Fruit fly (Drosophila melanogaster) whole organism, pupa: ENCODE data around the gene CG15130.

Experiments used
- CG10348 ChIP-seq: fragments of 200-800 bp; sonication (Bioruptor generic); IDR thresholded peaks from 2 replicates; pipeline ENCODE4 v1.3.6; 2022; ENCODE audit warnings: missing biosample characterization, missing genetic modification characterization
- CG12605 ChIP-seq: fragments of 200-800 bp; sonication (Bioruptor generic); IDR thresholded peaks from 2 replicates; pipeline ENCODE4 v1.3.6; 2022; ENCODE audit warnings: missing biosample characterization, missing genetic modification characterization
- CG13204 ChIP-seq: fragments of 200-800 bp; sonication (Bioruptor generic); optimal IDR thresholded peaks from 2 replicates; lab custom pipeline; 2018; ENCODE audit warnings: missing biosample characterization, mild to moderate bottlenecking, missing genetic modification characterization, moderate library complexity
- CG14655 ChIP-seq: fragments of 200-800 bp; sonication (Bioruptor generic); optimal IDR thresholded peaks from 3 replicates; lab custom pipeline; 2017; ENCODE audit warnings: mild to moderate bottlenecking, missing biosample characterization, missing genetic modification reagents, missing genetic modification characterization
- CG15710 ChIP-seq: fragments of 200-800 bp; sonication (Bioruptor generic); optimal IDR thresholded peaks from 2 replicates; lab custom pipeline; 2018; ENCODE audit warnings: missing biosample characterization, mild to moderate bottlenecking, missing genetic modification characterization, moderate library complexity
- CG17806 ChIP-seq: fragments of 200-800 bp; sonication (Bioruptor generic); optimal IDR thresholded peaks from 2 replicates; lab custom pipeline; 2018; ENCODE audit warnings: missing biosample characterization, mild to moderate bottlenecking, missing genetic modification characterization, moderate library complexity
- CG32121 ChIP-seq: fragments of 200-800 bp; sonication (Bioruptor generic); IDR thresholded peaks from 2 replicates; pipeline ENCODE4 v1.3.6; 2022; ENCODE audit warnings: missing biosample characterization, missing genetic modification characterization
- CG34367 ChIP-seq: fragments of 200-800 bp; sonication (Bioruptor generic); optimal IDR thresholded peaks from 2 replicates; lab custom pipeline; 2018; ENCODE audit warnings: missing biosample characterization, mild to moderate bottlenecking, missing genetic modification characterization
- CG4496 ChIP-seq: fragments of 200-800 bp; sonication (Bioruptor generic); IDR thresholded peaks from 3 replicates; pipeline ENCODE4 v1.3.6; 2022; ENCODE audit warnings: missing biosample characterization, missing genetic modification characterization
- CG8159 ChIP-seq: fragments of 200-800 bp; sonication (Bioruptor generic); optimal IDR thresholded peaks from 3 replicates; lab custom pipeline; 2018; ENCODE audit warnings: missing biosample characterization, mild to moderate bottlenecking, missing genetic modification characterization, moderate library complexity
- CG8301 ChIP-seq: fragments of 200-800 bp; sonication (Bioruptor generic); optimal IDR thresholded peaks from 2 replicates; lab custom pipeline; 2018; ENCODE audit warnings: missing biosample characterization, mild to moderate bottlenecking, missing genetic modification characterization
- CG9948 ChIP-seq: fragments of 200-800 bp; sonication (Bioruptor generic); optimal IDR thresholded peaks from 2 replicates; lab custom pipeline; 2018; ENCODE audit warnings: missing biosample characterization, mild to moderate bottlenecking, missing genetic modification characterization, moderate library complexity
- D1 ChIP-seq: fragments of 200-800 bp; sonication (Bioruptor generic); optimal IDR thresholded peaks from 2 replicates; lab custom pipeline; 2018; ENCODE audit warnings: missing biosample characterization, mild to moderate bottlenecking, missing genetic modification characterization, moderate library complexity
- EcR ChIP-seq: fragments of 200-800 bp; sonication (Bioruptor generic); optimal IDR thresholded peaks from 3 replicates; lab custom pipeline; 2019; ENCODE audit warnings: missing biosample characterization, missing genetic modification characterization, mild to moderate bottlenecking, moderate library complexity, missing genetic modification reagents
- Ets98B ChIP-seq: fragments of 200-800 bp; sonication (Bioruptor generic); IDR thresholded peaks from 2 replicates; pipeline ENCODE4 v1.3.6; 2022; ENCODE audit warnings: missing biosample characterization, missing genetic modification characterization
- Pif1A ChIP-seq: fragments of 200-800 bp; sonication (Bioruptor generic); optimal IDR thresholded peaks from 3 replicates; lab custom pipeline; 2016; ENCODE audit warnings: missing biosample characterization, missing genetic modification characterization
- Pif1B ChIP-seq: fragments of 200-800 bp; sonication (Bioruptor generic); optimal IDR thresholded peaks from 3 replicates; lab custom pipeline; 2016; ENCODE audit warnings: missing biosample characterization, missing genetic modification characterization
- Snoo ChIP-seq: fragments of 200-800 bp; sonication (Bioruptor generic); optimal IDR thresholded peaks from 3 replicates; lab custom pipeline; 2017; ENCODE audit warnings: missing biosample characterization, mild to moderate bottlenecking, missing genetic modification characterization, inconsistent platforms
- fd96Ca ChIP-seq: fragments of 200-800 bp; sonication (Bioruptor generic); IDR thresholded peaks from 3 replicates; pipeline ENCODE4 v1.3.6; 2022; ENCODE audit warnings: missing biosample characterization, missing genetic modification characterization
- gl ChIP-seq: fragments of 200-800 bp; sonication (Bioruptor generic); optimal IDR thresholded peaks from 2 replicates; lab custom pipeline; 2018; ENCODE audit warnings: missing biosample characterization, mild to moderate bottlenecking, missing genetic modification characterization
- rn ChIP-seq: fragments of 200-800 bp; sonication (Bioruptor generic); IDR thresholded peaks from 2 replicates; pipeline ENCODE4 v1.3.6; 2022; ENCODE audit warnings: missing biosample characterization, missing genetic modification characterization

CG15130 gene

dm6 chr2L:20438474-20438873, 14.0 kb upstream of the CG15130 start:
- TF ChIP-seq gl (no peak), CG4496 (no peak), CG10348 (GFP tag; lab: Robert Waterston, UW) (no peak), CG34367 (tag; lab: Kevin White, UChicago) (no peak), CG9948 (tag; lab: Kevin White, UChicago) (no peak), CG12605 (GFP tag; lab: Robert Waterston, UW) (no peak)
- TF ChIP-seq, all 21 proteins: peak for 0

- no peak for TF ChIP-seq CG12605 (GFP tag; lab: Robert Waterston, UW)
- no peak for TF ChIP-seq Snoo (tag; lab: Kevin White, UChicago)
- no peak for TF ChIP-seq CG14655 (GFP tag; lab: Kevin White, UChicago)
- no peak for TF ChIP-seq CG13204 (GFP tag; lab: Kevin White, UChicago)
- TF ChIP-seq, all 21 proteins: peak for 0
Observed at dm6 chr2L:20437873-20438272, 13.4 kb upstream of the CG15130 start.

- TF ChIP-seq CG14655 (GFP tag; lab: Kevin White, UChicago), result peak; percentile 36
- TF ChIP-seq EcR, result no peak
- TF ChIP-seq, all 21 proteins: peak for 1
Observed at dm6 chr2L:20435199-20435598, 10.7 kb upstream of the CG15130 start.

- TF ChIP-seq Snoo (tag; lab: Kevin White, UChicago) (no peak), rn (GFP tag; lab: Robert Waterston, UW) (no peak), Ets98B (no peak), CG13204 (GFP tag; lab: Kevin White, UChicago) (peak; percentile 30), EcR (no peak)
Observed at dm6 chr2L:20434779-20435178, 10.3 kb upstream of the CG15130 start.

- TF ChIP-seq CG17806 (tag; lab: Kevin White, UChicago) (no peak), EcR (no peak), CG8301 (tag; lab: Kevin White, UChicago) (no peak), CG34367 (tag; lab: Kevin White, UChicago) (no peak), CG12605 (GFP tag; lab: Robert Waterston, UW) (no peak), Pif1A (GFP tag; lab: Kevin White, UChicago) (no peak), CG4496 (no peak), CG8159 (tag; lab: Kevin White, UChicago) (no peak), fd96Ca (no peak), CG10348 (GFP tag; lab: Robert Waterston, UW) (no peak), CG13204 (GFP tag; lab: Kevin White, UChicago) (no peak), CG32121 (GFP tag; lab: Robert Waterston, UW) (no peak), CG15710 (no peak), CG14655 (GFP tag; lab: Kevin White, UChicago) (no peak), Ets98B (no peak), CG9948 (tag; lab: Kevin White, UChicago) (no peak), D1 (tag; lab: Kevin White, UChicago) (no peak), gl (no peak), rn (GFP tag; lab: Robert Waterston, UW) (no peak)
Observed at dm6 chr2L:20431210-20431609, 6.8 kb upstream of the CG15130 start.

dm6 chr2L:20429458-20429857, 5.0 kb upstream of the CG15130 start:
- no peak for TF ChIP-seq CG10348 (GFP tag; lab: Robert Waterston, UW)
- no peak for TF ChIP-seq Pif1A (GFP tag; lab: Kevin White, UChicago)
- TF ChIP-seq CG9948 (tag; lab: Kevin White, UChicago), result no peak
- TF ChIP-seq CG12605 (GFP tag; lab: Robert Waterston, UW), result no peak
- no peak for TF ChIP-seq CG14655 (GFP tag; lab: Kevin White, UChicago)
- TF ChIP-seq D1 (tag; lab: Kevin White, UChicago), result no peak
- TF ChIP-seq Snoo (tag; lab: Kevin White, UChicago), result no peak
- no peak for TF ChIP-seq CG8301 (tag; lab: Kevin White, UChicago)
- no peak for TF ChIP-seq CG17806 (tag; lab: Kevin White, UChicago)
- no peak for TF ChIP-seq CG15710
- no peak for TF ChIP-seq CG4496
- TF ChIP-seq CG13204 (GFP tag; lab: Kevin White, UChicago), result no peak
- TF ChIP-seq rn (GFP tag; lab: Robert Waterston, UW), result no peak
- no peak for TF ChIP-seq CG34367 (tag; lab: Kevin White, UChicago)
- TF ChIP-seq, all 21 proteins: peak for 0

dm6 chr2L:20428756-20429408, 4.4 kb upstream of the CG15130 start:
- 0 out of 2 replicates have a peak, but pooled peaks have one; percentile 16 for TF ChIP-seq CG32121 (GFP tag; lab: Robert Waterston, UW)
- TF ChIP-seq Ets98B, result no peak
- TF ChIP-seq CG8301 (tag; lab: Kevin White, UChicago), result no peak
- no peak for TF ChIP-seq CG17806 (tag; lab: Kevin White, UChicago)
- peak; percentile 2 for TF ChIP-seq CG8159 (tag; lab: Kevin White, UChicago)
- peak; percentile 9 for TF ChIP-seq EcR
- TF ChIP-seq CG12605 (GFP tag; lab: Robert Waterston, UW), result no peak
- TF ChIP-seq CG4496, result no peak
- no peak for TF ChIP-seq Pif1A (GFP tag; lab: Kevin White, UChicago)
- peak; percentile 32 for TF ChIP-seq Snoo (tag; lab: Kevin White, UChicago)
- no peak for TF ChIP-seq CG10348 (GFP tag; lab: Robert Waterston, UW)
- no peak for TF ChIP-seq gl
- no peak for TF ChIP-seq CG14655 (GFP tag; lab: Kevin White, UChicago)
- TF ChIP-seq CG13204 (GFP tag; lab: Kevin White, UChicago), result peak; percentile 53
- no peak for TF ChIP-seq CG15710
- peak; percentile 51 for TF ChIP-seq D1 (tag; lab: Kevin White, UChicago)
- TF ChIP-seq CG34367 (tag; lab: Kevin White, UChicago), result no peak
- no peak for TF ChIP-seq CG9948 (tag; lab: Kevin White, UChicago)
- no peak for TF ChIP-seq rn (GFP tag; lab: Robert Waterston, UW)
- no peak for TF ChIP-seq Pif1B (GFP tag; lab: Kevin White, UChicago)
- TF ChIP-seq fd96Ca, result peak; percentile 38; the same call in 1 of the 3 replicates
